Worm (Caenorhabditis elegans) whole organism, dauer: Measurements from ENCODE around the gene sod-3.
"Not testable (repeated sequence)": the region's sequence is repeated elsewhere in the genome, so short reads cannot be mapped to it uniquely, and the experiment has no call there.

Source experiments
- unc-62 ChIP-seq: sonication (generic microtip); optimal IDR thresholded peaks from 2 replicates; lab custom pipeline; 2017; ENCODE audit warnings: missing biosample characterization, missing genetic modification reagents, missing genetic modification characterization

The sod-3 gene

DNA sequence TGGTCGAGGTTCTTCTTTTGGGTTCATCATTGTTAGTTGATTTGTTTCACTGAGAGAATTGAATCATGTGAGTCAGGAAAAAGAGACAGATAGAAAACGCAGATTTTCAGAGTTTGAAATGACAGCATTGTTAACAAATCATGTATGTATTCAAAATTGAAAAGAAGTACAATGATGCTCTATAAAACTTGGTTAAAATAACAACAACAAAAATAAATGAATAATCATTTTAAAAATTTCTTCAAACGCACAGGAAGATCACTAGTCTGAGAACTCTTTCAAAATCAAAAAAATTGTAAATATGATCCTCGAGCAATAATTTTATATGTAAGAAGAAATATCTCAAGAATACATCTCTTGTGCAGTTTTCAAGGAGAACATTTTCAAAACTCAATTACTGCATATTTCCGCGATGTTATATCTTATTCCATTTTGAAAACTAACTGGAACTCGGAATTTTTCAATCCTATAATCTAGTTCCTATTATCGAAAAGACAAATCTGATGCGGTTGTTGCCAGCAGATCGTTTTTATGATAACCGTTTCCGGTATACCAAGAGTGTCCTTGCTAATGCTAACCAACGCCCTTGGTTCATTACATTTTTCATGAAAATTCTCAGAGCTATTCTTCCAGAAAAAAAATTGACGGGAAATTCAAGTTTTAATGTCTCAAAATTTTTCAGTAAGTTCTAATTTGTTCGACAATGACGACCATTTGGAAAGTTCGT lies 4.1 kb downstream of the sod-3 start, which contains the start of gene lido-1:
Gene lido-1 (minus strand): TSS at position 51 of the 727 bp plus-strand sequence.
- TF ChIP-seq unc-62 (GFP tag; lab: Kevin White, UChicago) = no peak

DNA sequence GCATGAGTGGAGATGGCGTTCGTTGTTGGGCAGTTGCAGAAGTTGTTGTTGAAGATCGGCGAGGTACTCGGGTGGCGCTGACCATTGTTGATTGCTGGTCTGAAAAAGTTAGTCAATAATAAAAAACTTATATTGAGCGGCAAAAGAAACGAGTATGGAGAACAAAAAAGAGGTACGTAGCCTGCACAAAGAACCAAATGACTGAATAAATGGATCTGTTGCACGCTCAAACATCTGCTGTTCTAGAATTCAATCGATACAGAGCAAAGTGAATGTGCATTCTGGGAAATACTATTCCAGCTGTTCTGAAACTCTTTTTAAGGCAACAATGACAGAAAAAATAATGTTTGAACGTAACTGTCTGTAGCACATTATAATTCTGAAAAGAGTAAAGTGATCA lies 8.1 kb downstream of the sod-3 start, which contains the start of gene lido-2:
Gene lido-2 (minus strand): TSS at position 101 of the 400 bp plus-strand sequence.
- no peak for TF ChIP-seq unc-62 (GFP tag; lab: Kevin White, UChicago)

ce11 chrX:17107670-17108069 lies 15.1 kb downstream of the sod-3 start, which contains the start of gene lido-4:
Gene lido-4 (minus strand): TSS chrX:17107770.
- TF ChIP-seq unc-62 (GFP tag; lab: Kevin White, UChicago) = no peak

ce11 chrX:17110555-17110954 lies 18.0 kb downstream of the sod-3 start, which contains the start of gene lido-5:
Gene lido-5 (minus strand): TSS chrX:17110655.
- no peak for TF ChIP-seq unc-62 (GFP tag; lab: Kevin White, UChicago)

DNA sequence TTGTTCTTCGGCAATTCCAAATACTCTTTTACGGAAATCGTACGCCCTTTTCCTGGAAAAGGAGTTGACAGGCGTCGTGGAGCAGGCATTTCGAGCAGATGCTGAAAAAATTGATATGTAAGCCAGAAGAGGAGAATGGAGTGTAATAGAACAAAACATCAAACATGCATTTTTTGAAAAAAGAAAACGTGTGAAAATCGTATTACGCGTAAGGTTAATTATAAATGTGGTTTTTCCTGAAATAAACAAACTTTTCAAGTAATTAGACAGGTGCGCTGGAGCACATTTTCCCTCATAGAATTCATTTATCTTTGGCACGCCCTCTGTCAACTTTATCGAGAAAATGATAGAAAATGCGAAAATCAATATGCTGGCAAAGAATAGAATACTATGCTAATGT lies 22.5 kb downstream of the sod-3 start, which contains the start of gene lido-6:
Gene lido-6 (minus strand): TSS at position 101 of the 400 bp plus-strand sequence.
- no peak for TF ChIP-seq unc-62 (GFP tag; lab: Kevin White, UChicago)

ce11 chrX:17117359-17117758 lies 24.8 kb downstream of the sod-3 start, which contains the start of gene K09E3.2:
Gene K09E3.2 (plus strand): TSS chrX:17117659.
- TF ChIP-seq unc-62 (GFP tag; lab: Kevin White, UChicago) = not testable (repeated sequence)

ce11 chrX:17134427-17134826 lies 41.9 kb downstream of the sod-3 start, which contains the start of gene K09E3.7:
Gene K09E3.7 (minus strand): TSS chrX:17134527.
- no peak for TF ChIP-seq unc-62 (GFP tag; lab: Kevin White, UChicago)

DNA sequence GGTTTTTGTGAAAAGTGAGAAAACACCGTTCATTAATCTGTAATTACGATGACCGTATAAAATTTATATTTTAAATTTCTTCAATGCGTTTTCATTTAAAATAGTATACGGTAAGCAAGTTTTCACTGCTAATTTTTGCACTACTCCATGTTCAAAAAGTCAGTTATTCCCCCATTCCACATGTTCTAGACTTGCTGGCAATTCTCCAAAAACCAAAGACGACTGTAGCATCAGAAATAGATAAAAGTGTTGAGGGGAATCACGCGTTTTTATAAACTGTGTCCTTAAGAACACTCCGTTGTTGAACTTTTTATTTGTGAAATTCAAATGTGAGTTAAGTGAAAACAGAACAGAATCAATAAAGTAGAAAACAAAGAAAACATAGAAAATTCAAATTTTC lies 43.2 kb downstream of the sod-3 start:
- TF ChIP-seq unc-62 (GFP tag; lab: Kevin White, UChicago) = no peak

DNA sequence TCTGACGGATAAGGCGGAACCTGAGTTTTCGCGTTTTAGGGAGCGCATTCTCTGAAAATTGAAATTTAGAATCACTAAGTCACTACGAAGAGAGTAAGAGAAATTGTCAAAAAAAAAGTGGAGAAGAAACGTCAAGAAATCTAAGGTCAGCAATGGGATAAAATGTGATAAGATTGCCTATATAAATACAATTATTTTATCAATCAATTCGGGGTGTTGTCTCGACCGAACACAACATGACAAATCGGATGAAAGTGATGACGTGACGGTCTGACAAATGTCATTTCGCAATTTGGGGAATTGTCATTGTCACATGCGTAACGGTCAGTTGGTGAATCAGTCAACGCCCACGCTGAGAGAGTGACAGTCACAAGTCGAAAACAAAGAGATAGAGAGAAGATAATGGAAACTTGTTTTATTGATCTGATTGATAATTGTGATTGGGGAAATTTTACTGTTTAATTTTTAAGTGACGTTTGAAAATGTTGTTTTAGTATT lies 45.6 kb downstream of the sod-3 start, which contains the start of gene cnp-3:
Gene cnp-3 (minus strand): TSS at position 51 of the 498 bp plus-strand sequence.
- no peak for TF ChIP-seq unc-62 (GFP tag; lab: Kevin White, UChicago)

- TF ChIP-seq unc-62 (GFP tag; lab: Kevin White, UChicago) = no peak
Observed at ce11 chrX:17139204-17139780, 46.7 kb downstream of the sod-3 start.

DNA sequence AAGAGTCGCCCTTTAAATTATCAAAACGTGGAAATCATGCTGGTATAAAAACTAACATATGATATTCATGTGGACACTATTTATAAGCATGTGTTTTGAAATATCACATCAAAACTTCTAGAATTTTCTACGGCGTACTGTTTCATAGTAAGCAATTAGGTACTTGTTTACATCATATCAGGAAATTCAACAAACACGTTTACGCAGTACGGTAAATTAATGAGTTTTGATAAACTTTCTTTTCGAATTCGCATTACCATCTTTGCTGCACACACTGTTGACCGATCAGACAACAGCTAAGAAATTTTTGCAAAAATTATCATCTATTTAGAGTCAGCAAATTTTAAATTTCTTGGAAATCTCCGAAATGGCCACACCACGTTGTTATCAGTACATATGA lies 47.9 kb downstream of the sod-3 start:
- no peak for TF ChIP-seq unc-62 (GFP tag; lab: Kevin White, UChicago)
